Worm (Caenorhabditis elegans): Measurements from ENCODE around the gene Y37E11AM.2.

Y37E11AM.2 gene

DNA sequence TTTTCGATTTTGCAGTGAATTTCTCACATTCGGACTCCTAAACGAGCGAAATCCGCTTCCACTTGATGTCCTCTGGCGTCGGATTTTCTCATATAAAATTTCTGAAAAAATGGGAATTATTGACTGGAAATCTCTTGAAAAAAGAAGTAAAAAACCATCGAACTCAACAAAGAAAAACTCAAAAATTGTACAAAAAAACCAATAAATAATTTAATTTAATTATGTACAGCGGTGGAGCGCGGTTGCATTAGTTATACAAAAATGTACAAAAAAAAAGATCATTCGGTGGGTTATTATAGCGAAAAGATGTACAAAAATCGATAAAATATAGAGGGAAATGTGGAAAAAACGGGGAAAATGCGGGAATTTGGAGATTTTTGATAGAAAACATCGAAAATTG, 2.6 kb downstream of the Y37E11AM.2 start, which contains the start of gene Y37E11AM.4:
Y37E11AM.4 (minus strand) TSS at position 101 of the 400 bp plus-strand sequence.
- TF ChIP-seq daf-12 (tag; optimal IDR thresholded peaks at IDR 0.05) = no peak
- TF ChIP-seq ceh-9 (tag; optimal IDR thresholded peaks at IDR 0.05) = no peak
- no peak for TF ChIP-seq nhr-76 (tag; optimal IDR thresholded peaks at IDR 0.05)
- TF ChIP-seq ceh-82 (tag; optimal IDR thresholded peaks at IDR 0.05) = no peak
- no peak for TF ChIP-seq nhr-237 (tag; optimal IDR thresholded peaks at IDR 0.05)
- no peak for TF ChIP-seq pha-4 (tag; optimal IDR thresholded peaks at IDR 0.05)

DNA sequence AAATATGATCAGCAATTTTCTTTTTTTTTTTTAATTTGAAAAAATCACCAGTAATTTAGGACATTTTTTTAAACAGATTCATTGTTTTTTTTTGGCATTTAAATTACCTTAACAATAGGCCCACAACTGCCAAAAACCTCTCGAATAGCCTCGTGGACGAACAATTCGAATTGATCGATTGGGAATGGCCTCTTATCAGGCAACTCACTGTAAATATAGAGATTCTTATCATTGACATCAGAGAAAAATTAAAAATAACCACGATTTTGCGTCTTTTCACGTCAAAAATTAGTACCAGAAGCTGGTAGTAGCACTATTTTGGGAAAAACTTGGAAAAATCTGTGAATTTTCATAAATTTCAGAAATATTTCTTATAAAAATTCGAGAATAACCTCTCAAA, 3.3 kb downstream of the Y37E11AM.2 start:
- peak; percentile 15 for TF ChIP-seq pha-4 (tag; optimal IDR thresholded peaks at IDR 0.05)
- TF ChIP-seq skn-1 (tag; optimal IDR thresholded peaks at IDR 0.05) = no peak
- TF ChIP-seq nfya-1 (tag; optimal IDR thresholded peaks at IDR 0.05; ENCODE audit: insufficient read depth) = no peak
- peak; percentile 25 for TF ChIP-seq pqm-1 (tag; optimal IDR thresholded peaks at IDR 0.05)
- no peak for TF ChIP-seq ztf-4 (tag; optimal IDR thresholded peaks at IDR 0.05)
- no peak for TF ChIP-seq fkh-10 (GFP tag; optimal IDR thresholded peaks at IDR 0.05)
- TF ChIP-seq lsy-12 (tag; optimal IDR thresholded peaks at IDR 0.05) = no peak
- no peak for TF ChIP-seq ceh-16 (tag; optimal IDR thresholded peaks at IDR 0.05)
- peak; percentile 47 for TF ChIP-seq elt-2 (tag; optimal IDR thresholded peaks at IDR 0.05)
- TF ChIP-seq ceh-28 (tag; optimal IDR thresholded peaks at IDR 0.05) = no peak

DNA sequence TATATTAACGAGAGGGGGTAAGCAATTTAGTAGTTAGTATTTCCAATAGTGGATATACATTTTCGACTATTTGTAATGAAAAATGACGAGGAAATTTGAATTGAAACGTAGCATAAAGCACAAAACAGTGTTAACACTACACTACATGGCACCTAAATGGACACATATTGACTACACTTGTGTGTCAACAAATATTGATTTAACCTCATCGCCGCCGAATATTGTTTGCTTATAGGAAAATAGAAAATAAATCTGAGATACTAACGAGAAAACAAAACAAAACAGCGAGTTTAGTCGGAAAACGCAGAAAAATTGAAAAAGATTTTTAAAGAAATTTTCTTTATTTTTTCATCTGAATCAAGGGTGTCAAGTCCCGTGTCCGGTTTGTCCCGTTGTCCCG, 4.6 kb downstream of the Y37E11AM.2 start:
- no peak for TF ChIP-seq hmg-11 (tag; optimal IDR thresholded peaks at IDR 0.05)
- peak; percentile 76 for TF ChIP-seq pha-4 (tag; optimal IDR thresholded peaks at IDR 0.05)

DNA sequence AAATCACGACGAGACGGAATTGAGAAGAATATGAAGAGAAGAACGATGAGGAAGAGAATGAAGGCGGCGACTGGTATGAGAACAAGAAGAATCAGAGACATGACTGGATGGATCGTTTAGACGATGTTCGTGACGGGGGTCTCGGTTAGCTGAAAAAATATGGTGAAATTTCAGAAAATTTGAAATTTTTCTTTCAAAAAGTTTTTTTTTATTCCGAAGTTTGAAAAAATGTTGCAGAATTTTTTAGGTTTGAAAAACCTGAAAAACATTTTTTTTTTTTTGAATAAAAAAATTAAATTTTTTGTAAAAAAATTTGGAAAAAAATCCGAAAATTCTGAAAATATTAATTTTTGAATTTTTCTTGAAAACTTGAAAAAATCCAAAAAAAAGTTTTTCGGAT, 6.2 kb downstream of the Y37E11AM.2 start, which contains the start of gene Y37E11AM.3:
Y37E11AM.3 (minus strand) TSS at position 101 of the 400 bp plus-strand sequence.
- TF ChIP-seq nhr-23 (tag; optimal IDR thresholded peaks at IDR 0.05) (no peak), egl-5 (tag; optimal IDR thresholded peaks at IDR 0.05) (no peak), lsy-12 (tag; optimal IDR thresholded peaks at IDR 0.05) (no peak), mdl-1 (tag; optimal IDR thresholded peaks at IDR 0.05) (no peak), nhr-43 (tag; optimal IDR thresholded peaks at IDR 0.05; ENCODE audit: poor library complexity, severe bottlenecking) (no peak), mml-1 (tag; optimal IDR thresholded peaks at IDR 0.05) (no peak), nhr-12 (tag; optimal IDR thresholded peaks at IDR 0.05) (no peak), fos-1 (tag; optimal IDR thresholded peaks at IDR 0.05) (no peak), zag-1 (tag; optimal IDR thresholded peaks at IDR 0.05) (no peak), pha-4 (tag; optimal IDR thresholded peaks at IDR 0.05) (no peak), nfya-1 (tag; optimal IDR thresholded peaks at IDR 0.05; ENCODE audit: insufficient read depth) (no peak), ama-1 (optimal IDR thresholded peaks at IDR 0.05) (no peak)

DNA sequence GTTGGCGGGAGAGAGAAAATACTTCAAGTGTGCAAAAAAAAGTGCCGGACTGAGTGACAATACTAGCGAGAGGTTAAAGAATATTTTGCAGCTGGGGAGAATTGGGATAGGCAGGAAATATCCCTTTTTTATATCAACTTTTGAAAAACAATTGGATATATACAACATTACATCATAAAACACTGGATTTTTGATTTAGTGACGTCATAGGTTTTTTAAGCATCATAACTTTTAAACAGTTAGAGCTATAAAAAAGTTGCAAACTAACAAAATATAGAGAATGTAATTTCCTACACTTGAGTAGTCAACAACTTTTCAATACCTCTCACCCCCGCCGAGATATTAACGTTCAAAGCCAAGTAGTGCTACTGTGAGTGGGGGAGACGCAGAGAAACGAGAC, 14.5 kb downstream of the Y37E11AM.2 start:
- TF ChIP-seq egl-5 (tag; optimal IDR thresholded peaks at IDR 0.05) (no peak), skn-1 (tag; optimal IDR thresholded peaks at IDR 0.05) (no peak), fos-1 (tag; optimal IDR thresholded peaks at IDR 0.05) (no peak), ceh-9 (tag; optimal IDR thresholded peaks at IDR 0.05) (no peak), egl-27 (tag; optimal IDR thresholded peaks at IDR 0.05) (no peak), elt-3 (tag; optimal IDR thresholded peaks at IDR 0.05) (no peak), daf-12 (tag; optimal IDR thresholded peaks at IDR 0.05) (no peak), nhr-237 (tag; optimal IDR thresholded peaks at IDR 0.05) (no peak), nhr-23 (tag; optimal IDR thresholded peaks at IDR 0.05) (no peak), jun-1 (tag; optimal IDR thresholded peaks at IDR 0.05) (no peak), lin-39 (tag; optimal IDR thresholded peaks at IDR 0.05) (no peak), nhr-67 (tag; optimal IDR thresholded peaks at IDR 0.05) (no peak), snpc-4 (tag; optimal IDR thresholded peaks at IDR 0.05) (no peak), eor-1 (tag; optimal IDR thresholded peaks at IDR 0.05) (no peak), nhr-25 (tag; optimal IDR thresholded peaks at IDR 0.05) (no peak), tbx-2 (tag; optimal IDR thresholded peaks at IDR 0.05) (no peak), ama-1 (optimal IDR thresholded peaks at IDR 0.05) (no peak)

DNA sequence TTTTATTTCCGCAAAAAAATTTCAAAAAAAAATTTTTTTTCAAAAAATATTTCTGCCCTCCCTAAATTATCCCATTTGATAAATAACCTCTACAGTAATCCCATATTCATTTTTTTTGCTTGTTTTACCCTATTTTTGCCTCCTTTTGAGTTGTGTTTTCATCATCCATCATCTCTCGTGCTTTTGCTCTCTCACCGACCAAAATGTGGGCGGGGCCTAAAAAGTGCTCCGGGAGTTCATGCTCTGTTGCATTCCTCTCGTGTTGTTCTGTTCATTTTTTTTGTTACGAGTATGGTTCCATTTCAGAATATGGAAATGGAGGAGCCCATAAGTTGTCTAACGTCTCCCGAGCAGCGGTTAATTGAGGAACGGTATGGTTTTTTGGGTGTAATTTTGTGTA, 16.1 kb downstream of the Y37E11AM.2 start, which contains the start of gene Y37E11AL.1:
Y37E11AL.1 (plus strand) TSS at position 301 of the 400 bp plus-strand sequence.
- no peak for TF ChIP-seq mdl-1 (tag; optimal IDR thresholded peaks at IDR 0.05)
- TF ChIP-seq nhr-23 (tag; optimal IDR thresholded peaks at IDR 0.05) = no peak
